Worm (Caenorhabditis elegans) whole organism, L1 larva: ENCODE measurements around the gene bath-23.

Experiments
- ces-1 ChIP-seq: fragments of 150-350 bp; optimal IDR thresholded peaks from 2 replicates; lab custom pipeline; 2014; ENCODE audit warnings: missing biosample characterization, missing genetic modification reagents, missing genetic modification characterization
- egl-27 ChIP-seq, 2 experiments: fragments of 150-350 bp in 1 of 2; sonication (generic microtip); optimal IDR thresholded peaks; 3 replicates each; lab custom pipeline; 2017 to 2018; ENCODE audit warnings: missing biosample characterization in 2 of 2, missing genetic modification characterization in 2 of 2, missing genetic modification reagents in 2 of 2
- irx-1 ChIP-seq: sonication (generic microtip); optimal IDR thresholded peaks from 2 replicates; lab custom pipeline; 2016; ENCODE audit warnings: missing genetic modification characterization, missing compliant biosample characterization
- jun-1 ChIP-seq: fragments of 150-350 bp; optimal IDR thresholded peaks from 2 replicates; lab custom pipeline; 2014; ENCODE audit warnings: missing biosample characterization, missing genetic modification reagents, missing genetic modification characterization
- lin-15B ChIP-seq: fragments of 150-350 bp; sonication (generic microtip); optimal IDR thresholded peaks from 3 replicates; lab custom pipeline; 2014; ENCODE audit warnings: missing biosample characterization, missing genetic modification characterization
- lin-35 ChIP-seq, 2 experiments: fragments of 150-350 bp; optimal IDR thresholded peaks; 2 replicates each; lab custom pipeline; 2014; ENCODE audit warnings: missing biosample characterization in 2 of 2, missing genetic modification characterization in 2 of 2, missing genetic modification reagents in 2 of 2
- lir-3 ChIP-seq: sonication (generic microtip); optimal IDR thresholded peaks from 2 replicates; lab custom pipeline; 2016; ENCODE audit warnings: mild to moderate bottlenecking, missing genetic modification characterization, moderate library complexity, missing compliant biosample characterization; ENCODE audit not compliant: poor library complexity
- nhr-28 ChIP-seq: fragments of 150-350 bp; optimal IDR thresholded peaks from 2 replicates; lab custom pipeline; 2014; ENCODE audit warnings: missing biosample characterization, missing genetic modification characterization
- snpc-4 ChIP-seq: fragments of 150-350 bp; optimal IDR thresholded peaks from 2 replicates; lab custom pipeline; 2014; ENCODE audit warnings: missing biosample characterization, missing genetic modification characterization
- unc-62 ChIP-seq: fragments of 150-350 bp; optimal IDR thresholded peaks from 2 replicates; lab custom pipeline; 2014; ENCODE audit warnings: missing biosample characterization, missing genetic modification reagents, missing genetic modification characterization
- unc-86 ChIP-seq: sonication (generic microtip); optimal IDR thresholded peaks from 2 replicates; lab custom pipeline; 2016; ENCODE audit warnings: missing genetic modification characterization, missing compliant biosample characterization
- vab-15 ChIP-seq: sonication (generic microtip); optimal IDR thresholded peaks from 2 replicates; lab custom pipeline; 2017; ENCODE audit warnings: missing genotype, mild to moderate bottlenecking, missing genetic modification characterization, missing compliant biosample characterization
- zag-1 ChIP-seq: fragments of 150-350 bp; optimal IDR thresholded peaks from 2 replicates; lab custom pipeline; 2014; ENCODE audit warnings: missing biosample characterization, missing genetic modification characterization

DNA sequence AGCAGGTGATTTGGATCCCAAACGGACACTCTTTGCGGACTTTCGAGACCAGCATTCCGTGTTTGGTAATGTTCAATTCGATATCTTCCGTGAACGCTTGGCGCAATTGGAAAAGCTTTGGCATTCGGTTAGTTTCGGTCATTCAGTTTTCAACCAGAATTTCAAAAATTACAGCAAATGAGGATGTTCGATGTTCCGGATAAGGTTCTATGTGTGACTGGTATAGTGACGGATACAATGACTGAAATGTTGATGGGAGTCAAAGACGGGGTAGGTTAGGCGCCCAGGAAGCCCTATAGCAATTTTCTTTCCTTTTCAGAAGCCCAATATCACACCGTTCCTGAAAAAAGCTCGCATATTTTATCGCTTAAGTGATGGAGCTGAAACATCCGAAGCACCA is 12.0 kb downstream of the bath-23 start:
- TF ChIP-seq zag-1 (tag; lab: Kevin White, UChicago) (no peak), snpc-4 (tag; lab: Kevin White, UChicago) (no peak), lin-15B (tag; lab: Kevin White, UChicago) (no peak), nhr-28 (tag; lab: Kevin White, UChicago) (no peak), ces-1 (GFP tag; lab: Kevin White, UChicago) (no peak), egl-27 (tag; optimal IDR thresholded peaks at IDR 0.05; lab: Kevin White, UChicago) (no peak), unc-86 (tag; lab: Kevin White, UChicago) (no peak), vab-15 (tag; lab: Kevin White, UChicago) (no peak), irx-1 (no peak), lin-35 (GFP tag; optimal IDR thresholded peaks at IDR 0.05; lab: Kevin White, UChicago) (no peak), unc-62 (GFP tag; lab: Kevin White, UChicago) (no peak), lir-3 (tag; lab: Kevin White, UChicago) (no peak), jun-1 (no peak)
